Fruit fly (Drosophila melanogaster) S2 (cell line): ENCODE measurements around the gene CG43844.

Source experiments
- CG8478 ChIP-seq: fragments of >200 bp; optimal IDR thresholded peaks from 2 replicates; lab custom pipeline; 2018
- CTCF ChIP-seq, 2 experiments: fragments of >200 bp; optimal IDR thresholded peaks; 2 replicates each; lab custom pipeline; 2018

DNA sequence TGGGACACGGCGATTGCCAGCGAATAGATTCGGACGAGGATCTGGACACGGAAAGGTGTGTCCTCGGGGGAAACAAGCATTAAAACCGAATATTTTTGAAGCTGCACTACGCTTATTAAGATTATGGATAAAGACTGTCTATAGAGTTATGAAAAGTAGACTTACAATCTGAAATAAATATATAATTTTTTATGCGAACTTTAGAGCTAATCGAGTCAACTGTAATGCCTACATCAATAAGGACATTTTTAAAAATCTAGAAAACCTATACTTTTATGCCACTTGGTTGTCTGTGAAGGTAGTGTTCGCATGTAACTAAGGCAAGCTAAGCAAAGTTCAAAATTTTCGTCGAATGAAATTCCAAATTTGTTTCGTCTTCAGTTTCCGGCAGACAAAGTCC lies 15.9 kb upstream of the CG43844 start, which contains the start of gene CG31178:
- no peak for TF ChIP-seq CG8478
- TF ChIP-seq CTCF (optimal IDR thresholded peaks at IDR 0.05; lab: Kevin White, UChicago): no peak
